Worm (Caenorhabditis elegans) whole organism, early embryonic: ENCODE results near the gene Y116A8C.9.

Experiments
- aly-1 ChIP-seq: sonication (generic microtip); optimal IDR thresholded peaks from 2 replicates; lab custom pipeline; 2016; ENCODE audit warnings: missing genetic modification characterization, missing compliant biosample characterization
- ama-1 ChIP-seq: fragments of 150-350 bp; optimal IDR thresholded peaks from 2 replicates; lab custom pipeline; 2014
- ets-7 ChIP-seq: sonication (generic microtip); optimal IDR thresholded peaks from 2 replicates; lab custom pipeline; 2016; ENCODE audit warnings: missing genotype, missing genetic modification characterization, missing compliant biosample characterization
- hmbx-1 ChIP-seq: sonication (generic microtip); optimal IDR thresholded peaks from 2 replicates; lab custom pipeline; 2016; ENCODE audit warnings: mild to moderate bottlenecking, missing genetic modification characterization, missing compliant biosample characterization
- hmg-4 ChIP-seq: fragments of 200-800 bp; sonication (Bioruptor generic); optimal IDR thresholded peaks from 2 replicates; lab custom pipeline; 2018; ENCODE audit warnings: mild to moderate bottlenecking, missing genetic modification characterization, missing compliant biosample characterization
- hnd-1 ChIP-seq: sonication (generic microtip); optimal IDR thresholded peaks from 2 replicates; lab custom pipeline; 2016; ENCODE audit warnings: missing genetic modification characterization, missing compliant biosample characterization
- scrt-1 ChIP-seq: fragments of 200-800 bp; sonication (Bioruptor generic); IDR thresholded peaks from 2 replicates; pipeline ENCODE4 v1.3.6; 2022; ENCODE audit warnings: missing genetic modification characterization, missing compliant biosample characterization
- tbx-11 ChIP-seq: fragments of 200-800 bp; sonication (Bioruptor generic); IDR thresholded peaks from 2 replicates; pipeline ENCODE4 v1.3.6; 2022; ENCODE audit warnings: missing genetic modification characterization, missing compliant biosample characterization

ce11 chrIV:16995425-16995824, 48.8 kb upstream of the Y116A8C.9 start, which contains the start of gene rom-4:
- TF ChIP-seq aly-1 (tag; lab: Kevin White, UChicago), result no peak
- TF ChIP-seq ets-7 (tag; lab: Kevin White, UChicago), result peak; percentile 38
- TF ChIP-seq hmg-4 (GFP tag; lab: Kevin White, UChicago), result no peak
- TF ChIP-seq tbx-11 (GFP tag; lab: Robert Waterston, UW), result 0 out of 2 replicates have a peak, but pooled peaks have one; percentile 37
- no peak for TF ChIP-seq ama-1 (lab: Kevin White, UChicago)
- peak; percentile 28 for TF ChIP-seq hnd-1
- TF ChIP-seq hmbx-1 (tag; lab: Kevin White, UChicago), result no peak
- TF ChIP-seq scrt-1, result no peak
